Worm (Caenorhabditis elegans): ENCODE results near the gene skr-16.

The skr-16 gene

ce11 chrIV:7167983-7168760, at the start of gene skr-16:
Gene skr-16 (plus strand): TSS chrIV:7168710.
- TF ChIP-seq hlh-30 (tag; optimal IDR thresholded peaks at IDR 0.05; ENCODE audit: insufficient read depth) (peak; percentile 45), lin-11 (tag; optimal IDR thresholded peaks at IDR 0.05) (no peak)

- no peak for TF ChIP-seq C08G9.2 (tag; optimal IDR thresholded peaks at IDR 0.05)
- TF ChIP-seq ets-4 (tag; optimal IDR thresholded peaks at IDR 0.05) = no peak
- no peak for TF ChIP-seq ahr-1 (tag; optimal IDR thresholded peaks at IDR 0.05)
- no peak for TF ChIP-seq hlh-15 (tag; optimal IDR thresholded peaks at IDR 0.05)
- TF ChIP-seq ceh-24 (tag; optimal IDR thresholded peaks at IDR 0.05) = no peak
- no peak for TF ChIP-seq ref-2 (tag; optimal IDR thresholded peaks at IDR 0.05)
- no peak for TF ChIP-seq nhr-232 (tag; optimal IDR thresholded peaks at IDR 0.05)
- no peak for TF ChIP-seq mec-3 (tag; optimal IDR thresholded peaks at IDR 0.05; ENCODE audit: borderline replicate concordance)
- TF ChIP-seq ztf-16 (tag; optimal IDR thresholded peaks at IDR 0.05) = no peak
- TF ChIP-seq fkh-10 (GFP tag; optimal IDR thresholded peaks at IDR 0.05) = no peak
- no peak for TF ChIP-seq hlh-6 (tag; optimal IDR thresholded peaks at IDR 0.05)
- no peak for TF ChIP-seq npax-4 (tag; optimal IDR thresholded peaks at IDR 0.05)
- no peak for TF ChIP-seq K09A11.1 (tag; optimal IDR thresholded peaks at IDR 0.05; ENCODE audit: insufficient read depth)
- TF ChIP-seq elt-2 (tag; optimal IDR thresholded peaks at IDR 0.05) = no peak
- no peak for TF ChIP-seq ceh-31 (tag; optimal IDR thresholded peaks at IDR 0.05)
- no peak for TF ChIP-seq hlh-30 (tag; optimal IDR thresholded peaks at IDR 0.05; ENCODE audit: insufficient read depth)
- no peak for TF ChIP-seq sox-2 (GFP tag; IDR thresholded peaks at IDR 0.05)
Observed at ce11 chrIV:7121313-7122055, 47.0 kb upstream of the skr-16 start, which contains the start of the genes C34D4.10 and str-48. Gene C34D4.10 (minus strand): TSS chrIV:7121413. Gene str-48 (plus strand): TSS chrIV:7122005.

- no peak for TF ChIP-seq nhr-232 (tag; optimal IDR thresholded peaks at IDR 0.05)
- TF ChIP-seq pax-1 (tag; optimal IDR thresholded peaks at IDR 0.05) = no peak
- TF ChIP-seq hlh-30 (tag; optimal IDR thresholded peaks at IDR 0.05; ENCODE audit: insufficient read depth) = no peak
- no peak for TF ChIP-seq tbx-2 (tag; optimal IDR thresholded peaks at IDR 0.05)
- TF ChIP-seq pat-9 (tag; optimal IDR thresholded peaks at IDR 0.05) = no peak
- TF ChIP-seq ceh-30 (tag; optimal IDR thresholded peaks at IDR 0.05) = no peak
- TF ChIP-seq ztf-16 (tag; optimal IDR thresholded peaks at IDR 0.05) = no peak
- TF ChIP-seq Y22D7AL.16 (tag; optimal IDR thresholded peaks at IDR 0.05) = no peak
- no peak for TF ChIP-seq ref-2 (tag; optimal IDR thresholded peaks at IDR 0.05)
- no peak for TF ChIP-seq ceh-14 (tag; optimal IDR thresholded peaks at IDR 0.05)
- TF ChIP-seq lin-11 (tag; optimal IDR thresholded peaks at IDR 0.05) = no peak
- no peak for TF ChIP-seq elt-4 (tag; optimal IDR thresholded peaks at IDR 0.05)
- TF ChIP-seq zip-5 (tag; optimal IDR thresholded peaks at IDR 0.05) = no peak
- TF ChIP-seq mec-3 (tag; optimal IDR thresholded peaks at IDR 0.05; ENCODE audit: borderline replicate concordance) = no peak
- no peak for TF ChIP-seq madf-2 (tag; optimal IDR thresholded peaks at IDR 0.05)
- no peak for TF ChIP-seq ceh-19 (GFP tag; optimal IDR thresholded peaks at IDR 0.05)
- TF ChIP-seq ceh-31 (tag; optimal IDR thresholded peaks at IDR 0.05) = no peak
- TF ChIP-seq ceh-24 (tag; optimal IDR thresholded peaks at IDR 0.05) = no peak
Observed at ce11 chrIV:7131780-7132179, 36.7 kb upstream of the skr-16 start, which contains the start of gene grsp-3. Gene grsp-3 (minus strand): TSS chrIV:7131928.

ce11 chrIV:7133140-7133539, 35.4 kb upstream of the skr-16 start, which contains the start of gene cyn-12:
Gene cyn-12 (minus strand): TSS chrIV:7133217.
- TF ChIP-seq zip-5 (tag; optimal IDR thresholded peaks at IDR 0.05) = no peak
- TF ChIP-seq nhr-11 (tag; optimal IDR thresholded peaks at IDR 0.05) = no peak
- no peak for TF ChIP-seq pros-1 (tag; optimal IDR thresholded peaks at IDR 0.05)
- TF ChIP-seq eyg-1 (tag; optimal IDR thresholded peaks at IDR 0.05) = no peak
- TF ChIP-seq K02D7.2 (tag; optimal IDR thresholded peaks at IDR 0.05) = no peak
- no peak for TF ChIP-seq unc-86 (tag; optimal IDR thresholded peaks at IDR 0.05)
- peak; percentile 61 for TF ChIP-seq ceh-48 (tag; optimal IDR thresholded peaks at IDR 0.05)
- TF ChIP-seq ets-4 (tag; optimal IDR thresholded peaks at IDR 0.05) = no peak
- TF ChIP-seq unc-42 (tag; optimal IDR thresholded peaks at IDR 0.05) = peak; percentile 71
- no peak for TF ChIP-seq dmd-4 (tag; optimal IDR thresholded peaks at IDR 0.05; ENCODE audit: borderline replicate concordance)
- no peak for TF ChIP-seq ceh-2 (tag; optimal IDR thresholded peaks at IDR 0.05)
- no peak for TF ChIP-seq ceh-18 (tag; optimal IDR thresholded peaks at IDR 0.05)

Data from whole organism, late embryonic.